Fruit fly (Drosophila melanogaster): ENCODE results near the gene rdx.

Gene rdx

dm6 chr3R:14005152-14005551, 26.7 kb downstream of the rdx start (continued):
- TF ChIP-seq Spps (tag; optimal IDR thresholded peaks at IDR 0.05) (no peak), CG12071 (GFP tag; optimal IDR thresholded peaks at IDR 0.05) (no peak), esg (GFP tag; conservative IDR thresholded peaks at IDR 0.05) (no peak), CG8281 (tag; optimal IDR thresholded peaks at IDR 0.05) (peak; percentile 16), Fer2 (tag; optimal IDR thresholded peaks at IDR 0.05) (no peak), Max (GFP tag; optimal IDR thresholded peaks at IDR 0.05) (no peak), CG2129 (GFP tag; IDR thresholded peaks at IDR 0.05; ENCODE audit: partially characterized antibody) (no peak), Doc2 (GFP tag; IDR thresholded peaks at IDR 0.05) (no peak), CG10366 (GFP tag; IDR thresholded peaks at IDR 0.05) (no peak), CG11398 (GFP tag; optimal IDR thresholded peaks at IDR 0.05) (no peak), grn (GFP tag; optimal IDR thresholded peaks at IDR 0.05) (no peak), ssp (GFP tag; IDR thresholded peaks at IDR 0.05) (no peak), CG30020 (tag; optimal IDR thresholded peaks at IDR 0.05) (no peak), CG13296 (GFP tag; optimal IDR thresholded peaks at IDR 0.05) (peak; percentile 30), CG10274 (GFP tag; optimal IDR thresholded peaks at IDR 0.05) (no peak), Tbp (GFP tag; optimal IDR thresholded peaks at IDR 0.05) (no peak), kni (GFP tag; optimal IDR thresholded peaks at IDR 0.05) (peak; percentile 28), CG9727 (GFP tag; optimal IDR thresholded peaks at IDR 0.05) (no peak), Neu2 (GFP tag; optimal IDR thresholded peaks at IDR 0.05; ENCODE audit: borderline replicate concordance) (no peak), CG2120 (GFP tag; optimal IDR thresholded peaks at IDR 0.05) (no peak), wek (GFP tag; optimal IDR thresholded peaks at IDR 0.05) (no peak), mam (GFP tag; optimal IDR thresholded peaks at IDR 0.05) (no peak), prd (optimal IDR thresholded peaks at IDR 0.05) (no peak), prd (GFP tag; IDR thresholded peaks at IDR 0.05) (no peak), pita (GFP tag; optimal IDR thresholded peaks at IDR 0.05) (no peak), CG10565 (GFP tag; optimal IDR thresholded peaks at IDR 0.05) (no peak), ken (GFP tag; IDR thresholded peaks at IDR 0.05) (no peak), CG14050 (GFP tag; IDR thresholded peaks at IDR 0.05) (no peak), maf-S (GFP tag; optimal IDR thresholded peaks at IDR 0.05) (no peak), CTCF (GFP tag; optimal IDR thresholded peaks at IDR 0.05) (no peak), CG5245 (GFP tag; optimal IDR thresholded peaks at IDR 0.05) (no peak), Taf1 (GFP tag; IDR thresholded peaks at IDR 0.05) (no peak), CG16863 (GFP tag; optimal IDR thresholded peaks at IDR 0.05) (no peak), Chrac-16 (GFP tag; optimal IDR thresholded peaks at IDR 0.05) (no peak), CG2678 (tag; optimal IDR thresholded peaks at IDR 0.05) (peak; percentile 29), CG12104 (GFP tag; optimal IDR thresholded peaks at IDR 0.05) (no peak), D (optimal IDR thresholded peaks at IDR 0.05) (no peak), D (GFP tag; optimal IDR thresholded peaks at IDR 0.05) (no peak), ci (GFP tag; IDR thresholded peaks at IDR 0.05) (0 out of 3 replicates have a peak, but pooled peaks have one; percentile 55), CG17361 (GFP tag; IDR thresholded peaks at IDR 0.05) (no peak), chm (GFP tag; IDR thresholded peaks at IDR 0.05) (no peak), CG11085 (GFP tag; IDR thresholded peaks at IDR 0.05) (no peak), ems (GFP tag; optimal IDR thresholded peaks at IDR 0.05) (no peak), CG9215 (GFP tag; IDR thresholded peaks at IDR 0.05) (no peak), CG10462 (GFP tag; optimal IDR thresholded peaks at IDR 0.05) (no peak), bigmax (GFP tag; optimal IDR thresholded peaks at IDR 0.05) (no peak), ttk (GFP tag; IDR thresholded peaks at IDR 0.05) (no peak), CG18619 (GFP tag; optimal IDR thresholded peaks at IDR 0.05) (no peak), CG1602 (GFP tag; optimal IDR thresholded peaks at IDR 0.05) (no peak), CG18476 (GFP tag; optimal IDR thresholded peaks at IDR 0.05) (no peak), CG17186 (GFP tag; optimal IDR thresholded peaks at IDR 0.05) (no peak), hth (optimal IDR thresholded peaks at IDR 0.05) (no peak), croc (GFP tag; conservative IDR thresholded peaks at IDR 0.05) (no peak), CG7839 (tag; optimal IDR thresholded peaks at IDR 0.05) (no peak)

All from whole organism, embryonic.